Fruit fly (Drosophila melanogaster): Measurements from ENCODE around the gene CG1971.
A peak's percentile ranks its signal among the peaks of the same experiment; 100 is the strongest.

Gene CG1971

DNA sequence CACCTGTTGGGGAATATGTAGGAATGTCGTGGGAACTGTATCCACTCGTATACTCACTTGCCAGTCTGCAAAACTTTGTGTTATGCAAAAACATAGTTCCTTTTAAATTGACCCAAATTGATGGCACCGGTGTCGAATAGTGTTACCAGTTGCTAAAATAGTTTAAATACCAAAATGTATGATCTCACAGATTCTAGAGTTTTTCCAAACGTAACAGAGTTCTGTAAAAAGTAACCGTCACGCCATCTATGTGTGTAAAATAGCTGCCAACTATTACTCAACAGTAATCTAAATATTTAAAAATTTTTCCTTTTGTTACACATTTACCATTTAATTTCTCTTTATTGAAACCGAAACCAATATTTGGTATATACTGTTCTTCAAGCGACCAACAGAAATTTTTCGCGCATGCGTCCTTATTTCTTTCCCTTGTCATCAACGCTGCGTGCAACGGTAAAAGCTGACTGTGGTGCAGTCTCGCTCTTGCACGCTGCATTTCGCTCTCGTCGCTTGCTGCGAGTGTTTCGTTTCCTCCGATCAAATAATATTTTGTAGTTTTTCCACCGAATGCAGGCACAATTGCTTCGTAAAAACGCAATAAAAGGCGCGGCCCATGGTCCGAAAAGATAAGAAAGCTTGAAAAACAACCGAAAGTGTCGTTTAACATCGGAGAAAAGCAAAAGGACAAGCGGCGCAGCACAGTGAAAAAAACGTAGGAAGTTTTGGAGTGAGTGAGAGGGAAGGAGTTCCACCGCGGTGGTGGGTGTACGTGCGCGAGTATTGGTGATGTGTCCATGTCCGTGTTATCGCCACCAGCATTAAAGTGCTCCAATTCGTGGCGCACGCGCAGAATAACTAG lies 7.1 kb downstream of the CG1971 start, which contains the start of the genes FeCH and RhoGAP100F:
Gene FeCH, minus strand, starts transcription at position 180 of the 859 bp plus-strand sequence.
Gene RhoGAP100F, plus strand, starts transcription at position 493 of the 859 bp plus-strand sequence.
- TF ChIP-seq CG6808 (GFP tag; optimal IDR thresholded peaks at IDR 0.05) (no peak), spab (GFP tag; optimal IDR thresholded peaks at IDR 0.05) (no peak), pdm3 (GFP tag; optimal IDR thresholded peaks at IDR 0.05) (no peak), CG6792 (GFP tag; optimal IDR thresholded peaks at IDR 0.05) (no peak), Sox14 (GFP tag; optimal IDR thresholded peaks at IDR 0.05) (no peak), Eip75B (GFP tag; optimal IDR thresholded peaks at IDR 0.05) (peak; percentile 72), OdsH (GFP tag; optimal IDR thresholded peaks at IDR 0.05) (no peak), svp (GFP tag) (peak; percentile 83)

DNA sequence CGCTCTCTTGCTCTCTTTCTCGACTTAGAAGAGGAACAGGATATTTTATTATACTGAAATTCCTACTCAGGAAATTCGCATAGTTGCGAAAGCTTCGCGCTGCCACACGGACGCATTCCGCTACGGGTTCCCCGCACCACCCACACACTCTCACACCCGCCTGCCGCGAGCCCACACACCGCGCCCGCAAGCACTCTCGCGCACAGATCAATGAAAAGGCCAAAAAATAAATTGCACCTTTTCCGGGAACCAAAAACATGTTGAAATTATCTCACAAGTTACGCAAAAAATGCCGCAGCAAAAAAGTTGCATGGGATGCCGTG lies 7.7 kb downstream of the CG1971 start:
- TF ChIP-seq fkh (GFP tag; optimal IDR thresholded peaks at IDR 0.05) (no peak), topi (GFP tag; optimal IDR thresholded peaks at IDR 0.05) (no peak), vri (GFP tag; optimal IDR thresholded peaks at IDR 0.05) (no peak), CG6163 (GFP tag; IDR thresholded peaks at IDR 0.05) (peak; percentile 32; the same call in 1 of the 3 replicates), CG10631 (GFP tag; optimal IDR thresholded peaks at IDR 0.05) (no peak), Lpt (GFP tag; optimal IDR thresholded peaks at IDR 0.05) (no peak), Eip75B (GFP tag; optimal IDR thresholded peaks at IDR 0.05) (no peak)

DNA sequence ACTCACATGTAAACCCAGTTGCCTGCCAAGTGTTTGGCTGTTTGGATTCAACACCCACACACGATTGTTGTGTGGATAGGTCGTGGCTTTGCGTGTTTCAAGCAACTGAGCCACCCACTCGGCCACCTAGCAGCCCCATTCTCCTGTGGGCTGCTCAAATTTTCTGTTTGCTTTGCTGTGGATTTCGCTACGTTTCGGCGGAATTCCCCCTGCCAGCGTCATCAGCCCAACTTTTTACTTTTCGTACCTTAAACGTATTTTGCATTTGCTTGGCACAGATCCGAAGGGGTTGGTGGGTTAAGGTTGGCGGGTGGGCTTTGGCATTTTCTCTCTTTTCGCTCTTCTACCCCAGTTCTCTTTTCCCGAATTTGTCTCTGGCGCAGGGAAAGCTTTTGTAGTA lies 17.2 kb downstream of the CG1971 start:
- TF ChIP-seq CG6163 (GFP tag; IDR thresholded peaks at IDR 0.05) (no peak), CG11762 (GFP tag; optimal IDR thresholded peaks at IDR 0.05; ENCODE audit: insufficient read depth) (no peak), topi (GFP tag; optimal IDR thresholded peaks at IDR 0.05) (no peak), CG3919 (GFP tag; optimal IDR thresholded peaks at IDR 0.05) (no peak), achi (GFP tag; optimal IDR thresholded peaks at IDR 0.05) (no peak), CG32006 (GFP tag; optimal IDR thresholded peaks at IDR 0.05) (no peak), Smox (GFP tag; optimal IDR thresholded peaks at IDR 0.05) (no peak), Sox102F (GFP tag; optimal IDR thresholded peaks at IDR 0.05) (no peak), Gug (GFP tag; IDR thresholded peaks at IDR 0.05) (no peak), CG11902 (GFP tag; optimal IDR thresholded peaks at IDR 0.05) (no peak), Eip75B (GFP tag; optimal IDR thresholded peaks at IDR 0.05) (no peak), cyc (GFP tag; optimal IDR thresholded peaks at IDR 0.05) (no peak), OdsH (GFP tag; optimal IDR thresholded peaks at IDR 0.05) (no peak)

DNA sequence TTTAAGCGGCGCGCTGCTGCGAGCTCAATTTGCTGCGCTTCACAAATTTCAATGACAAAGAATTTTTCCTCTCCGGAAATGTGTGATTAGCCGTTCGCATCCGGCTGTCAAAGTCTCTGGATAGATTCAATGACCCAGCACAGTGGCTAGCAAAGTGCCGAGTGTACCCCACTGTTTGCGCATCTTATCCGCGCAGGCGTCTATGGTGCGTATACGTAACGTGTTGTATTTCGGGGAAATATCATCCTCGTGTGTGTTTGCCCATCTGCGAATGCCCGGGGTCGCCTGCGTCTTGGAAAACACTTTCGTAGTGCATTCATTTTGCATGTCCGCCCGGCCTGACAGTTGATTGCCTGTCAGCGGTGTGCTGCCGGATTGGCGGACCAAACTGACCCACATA lies 18.9 kb downstream of the CG1971 start:
- TF ChIP-seq OdsH (GFP tag; optimal IDR thresholded peaks at IDR 0.05) (no peak), svp (GFP tag) (no peak), spab (GFP tag; optimal IDR thresholded peaks at IDR 0.05) (no peak), CG8319 (GFP tag; optimal IDR thresholded peaks at IDR 0.05) (no peak), ss (GFP tag; optimal IDR thresholded peaks at IDR 0.05) (no peak), fd85E (GFP tag; optimal IDR thresholded peaks at IDR 0.05) (no peak), cyc (GFP tag; optimal IDR thresholded peaks at IDR 0.05) (no peak), dac (GFP tag; optimal IDR thresholded peaks at IDR 0.05) (no peak), dsx (GFP tag; optimal IDR thresholded peaks at IDR 0.05; ENCODE audit: poor library complexity, severe bottlenecking) (no peak), CG3032 (tag; optimal IDR thresholded peaks at IDR 0.05) (no peak), Eip93F (GFP tag; optimal IDR thresholded peaks at IDR 0.05) (no peak), CG7368 (GFP tag; optimal IDR thresholded peaks at IDR 0.05) (no peak), Gug (GFP tag; IDR thresholded peaks at IDR 0.05) (no peak), CG6808 (GFP tag; optimal IDR thresholded peaks at IDR 0.05) (no peak)

DNA sequence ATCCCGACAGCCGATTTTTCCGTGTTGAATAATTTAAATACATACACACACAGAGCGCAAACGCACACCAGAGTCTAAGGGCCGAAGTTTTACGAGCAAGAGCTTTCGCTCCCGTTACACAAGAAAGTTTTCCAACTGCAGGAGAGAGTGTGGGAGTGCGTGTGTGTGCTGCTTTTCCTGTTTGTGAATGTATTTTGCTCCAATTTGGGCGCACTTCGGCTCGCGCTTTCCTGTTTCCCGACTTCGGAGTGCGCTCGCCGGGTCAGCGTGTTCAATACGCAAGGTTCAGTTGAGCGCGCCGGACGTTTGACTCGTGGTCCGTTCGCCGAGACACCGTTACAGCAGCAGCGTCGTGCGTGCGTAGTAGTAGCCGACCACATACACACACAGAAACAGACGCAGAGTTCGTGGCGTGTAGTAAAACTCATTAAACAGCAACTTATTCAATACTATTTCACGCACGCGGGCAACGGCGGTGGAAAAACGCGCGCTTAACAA lies 20.4 kb downstream of the CG1971 start:
- no peak for TF ChIP-seq Ets21C (GFP tag; optimal IDR thresholded peaks at IDR 0.05)
